Fruit fly (Drosophila melanogaster) whole organism, embryonic: Measurements from ENCODE around the gene CG31445.

Experiments used
- BtbVII ChIP-seq: fragments of 200-800 bp; sonication (Bioruptor generic); optimal IDR thresholded peaks from 3 replicates; lab custom pipeline; 2017; ENCODE audit warnings: missing biosample characterization, mild to moderate bottlenecking, missing genetic modification characterization
- CG10565 ChIP-seq: fragments of 200-800 bp; sonication (Bioruptor generic); optimal IDR thresholded peaks from 3 replicates; lab custom pipeline; 2016; ENCODE audit warnings: missing biosample characterization, mild to moderate bottlenecking, missing genetic modification characterization
- CG11560 ChIP-seq: fragments of 200-800 bp; sonication (Bioruptor generic); IDR thresholded peaks from 3 replicates; pipeline ENCODE4 v1.3.6; 2022; ENCODE audit warnings: missing biosample characterization, missing genetic modification characterization
- CG11696 ChIP-seq: fragments of 200-800 bp; sonication (Bioruptor generic); IDR thresholded peaks from 2 replicates; pipeline ENCODE4 v1.3.6; 2022; ENCODE audit warnings: missing biosample characterization, missing genetic modification characterization
- CG12071 ChIP-seq: fragments of 200-800 bp; sonication (Bioruptor generic); optimal IDR thresholded peaks from 3 replicates; lab custom pipeline; 2018; ENCODE audit warnings: missing biosample characterization, mild to moderate bottlenecking, missing genetic modification characterization
- CG1233 ChIP-seq: fragments of 200-800 bp; sonication (Bioruptor generic); optimal IDR thresholded peaks from 4 replicates; lab custom pipeline; 2018; ENCODE audit warnings: missing biosample characterization, mild to moderate bottlenecking, missing genetic modification characterization
- CG13296 ChIP-seq: fragments of 200-800 bp; sonication (Bioruptor generic); optimal IDR thresholded peaks from 3 replicates; lab custom pipeline; 2018; ENCODE audit warnings: missing biosample characterization, mild to moderate bottlenecking, missing genetic modification characterization
- CG13775 ChIP-seq: fragments of 200-800 bp; sonication (Bioruptor generic); optimal IDR thresholded peaks from 3 replicates; lab custom pipeline; 2017; ENCODE audit warnings: missing biosample characterization, mild to moderate bottlenecking, missing genetic modification characterization
- CG14014 ChIP-seq: fragments of 200-800 bp; sonication (Bioruptor generic); IDR thresholded peaks from 2 replicates; pipeline ENCODE4 v1.3.6; 2022; ENCODE audit warnings: missing biosample characterization, missing genetic modification characterization
- CG15479 ChIP-seq: fragments of 200-800 bp; sonication (Bioruptor generic); optimal IDR thresholded peaks from 3 replicates; lab custom pipeline; 2019; ENCODE audit warnings: missing biosample characterization, mild to moderate bottlenecking, missing genetic modification characterization, moderate library complexity
- CG15696 ChIP-seq: fragments of 200-800 bp; sonication (Bioruptor generic); optimal IDR thresholded peaks from 2 replicates; lab custom pipeline; 2019; ENCODE audit warnings: missing biosample characterization, mild to moderate bottlenecking, missing genetic modification characterization, moderate library complexity
- CG1603 ChIP-seq: fragments of 200-800 bp; sonication (Bioruptor generic); optimal IDR thresholded peaks from 2 replicates; lab custom pipeline; 2019; ENCODE audit warnings: missing biosample characterization, mild to moderate bottlenecking, missing genetic modification characterization, moderate library complexity
- CG1647 ChIP-seq: fragments of 200-800 bp; sonication (Bioruptor generic); optimal IDR thresholded peaks from 3 replicates; lab custom pipeline; 2016; ENCODE audit warnings: missing biosample characterization, missing genetic modification characterization
- CG16863 ChIP-seq: fragments of 200-800 bp; sonication (Bioruptor generic); optimal IDR thresholded peaks from 3 replicates; lab custom pipeline; 2016; ENCODE audit warnings: missing biosample characterization, missing genetic modification characterization
- CG17912 ChIP-seq: fragments of 200-800 bp; sonication (Bioruptor generic); optimal IDR thresholded peaks from 2 replicates; lab custom pipeline; 2018; ENCODE audit warnings: missing biosample characterization, mild to moderate bottlenecking, missing genetic modification characterization
- CG2199 ChIP-seq: fragments of 200-800 bp; sonication (Bioruptor generic); IDR thresholded peaks from 3 replicates; pipeline ENCODE4 v1.3.6; 2022; ENCODE audit warnings: missing biosample characterization, missing genetic modification characterization
- CG31388 ChIP-seq: fragments of 200-800 bp; sonication (Bioruptor generic); optimal IDR thresholded peaks from 2 replicates; lab custom pipeline; 2016; ENCODE audit warnings: missing biosample characterization, missing genetic modification characterization
- CG4854 ChIP-seq: fragments of 200-800 bp; sonication (Bioruptor generic); optimal IDR thresholded peaks from 2 replicates; lab custom pipeline; 2016; ENCODE audit warnings: missing biosample characterization, missing genetic modification characterization, inconsistent platforms
- CG6791 ChIP-seq: fragments of 200-800 bp; sonication (Bioruptor generic); IDR thresholded peaks from 3 replicates; pipeline ENCODE4 v1.3.6; 2022; ENCODE audit warnings: missing biosample characterization, missing genetic modification characterization; ENCODE audit not compliant: partially characterized antibody
- CG6813 ChIP-seq: fragments of 200-800 bp; sonication (Bioruptor generic); optimal IDR thresholded peaks from 2 replicates; lab custom pipeline; 2017; ENCODE audit warnings: missing biosample characterization, missing genetic modification characterization, mild to moderate bottlenecking, moderate library complexity, missing genetic modification reagents
- CG7987 ChIP-seq: fragments of 200-800 bp; sonication (Bioruptor generic); optimal IDR thresholded peaks from 2 replicates; lab custom pipeline; 2018; ENCODE audit warnings: missing biosample characterization, mild to moderate bottlenecking, missing genetic modification characterization, moderate library complexity
- Dek ChIP-seq: fragments of 200-800 bp; sonication (Bioruptor generic); optimal IDR thresholded peaks from 3 replicates; lab custom pipeline; 2019; ENCODE audit warnings: missing biosample characterization, mild to moderate bottlenecking, missing genetic modification characterization, moderate library complexity
- Dip2 ChIP-seq: fragments of 200-800 bp; sonication (Bioruptor generic); IDR thresholded peaks from 2 replicates; pipeline ENCODE4 v1.3.6; 2022; ENCODE audit warnings: missing biosample characterization, missing genetic modification characterization
- Eip74EF ChIP-seq, 2 experiments: fragments of 200-800 bp in 1 of 2; fragments of >200 bp in 1 of 2; sonication (Bioruptor generic) in 1 of 2; optimal IDR thresholded peaks; 2 replicates each; lab custom pipeline; 2017 to 2019; ENCODE audit warnings: missing biosample characterization in 2 of 2, missing genetic modification characterization in 2 of 2, mild to moderate bottlenecking in 1 of 2, moderate library complexity in 1 of 2
- Mes4 ChIP-seq: fragments of 200-800 bp; sonication (Bioruptor generic); optimal IDR thresholded peaks from 2 replicates; lab custom pipeline; 2016; ENCODE audit warnings: missing biosample characterization, missing genetic modification characterization
- NfI ChIP-seq: fragments of 200-800 bp; sonication (Bioruptor generic); optimal IDR thresholded peaks from 3 replicates; lab custom pipeline; 2018; ENCODE audit warnings: missing biosample characterization, mild to moderate bottlenecking, missing genetic modification characterization, moderate library complexity
- Rfx ChIP-seq: fragments of 200-800 bp; sonication (Bioruptor generic); IDR thresholded peaks from 2 replicates; pipeline ENCODE4 v1.3.6; 2022; ENCODE audit warnings: missing biosample characterization, missing genetic modification characterization
- Vsx1 ChIP-seq: fragments of 200-800 bp; sonication (Bioruptor generic); optimal IDR thresholded peaks from 2 replicates; lab custom pipeline; 2017; ENCODE audit warnings: missing biosample characterization, mild to moderate bottlenecking, missing genetic modification characterization, missing genetic modification reagents
- az2 ChIP-seq: fragments of 200-800 bp; sonication (Bioruptor generic); optimal IDR thresholded peaks from 3 replicates; lab custom pipeline; 2016; ENCODE audit warnings: missing biosample characterization, missing genetic modification characterization
- cad ChIP-seq: fragments of >200 bp; optimal IDR thresholded peaks from 2 replicates; lab custom pipeline; 2017; ENCODE audit warnings: missing biosample characterization, missing genetic modification characterization
- chinmo ChIP-seq: fragments of 200-800 bp; sonication (Bioruptor generic); IDR thresholded peaks from 4 replicates; pipeline ENCODE4 v1.3.6; 2022; ENCODE audit warnings: missing biosample characterization, missing genetic modification characterization; ENCODE audit not compliant: partially characterized antibody
- crp ChIP-seq, 2 experiments: fragments of 200-800 bp; sonication (Bioruptor generic); optimal IDR thresholded peaks; 2 replicates in 1 of 2; 3 replicates in 1 of 2; lab custom pipeline; 2017; ENCODE audit warnings: missing biosample characterization in 2 of 2, missing genetic modification characterization in 2 of 2, mild to moderate bottlenecking in 1 of 2, moderate library complexity in 1 of 2
- da ChIP-seq: fragments of 200-800 bp; sonication (Bioruptor generic); optimal IDR thresholded peaks from 2 replicates; lab custom pipeline; 2016; ENCODE audit warnings: missing biosample characterization, missing genetic modification characterization
- disco-r ChIP-seq: fragments of 200-800 bp; sonication (Bioruptor generic); optimal IDR thresholded peaks from 2 replicates; lab custom pipeline; 2016; ENCODE audit warnings: missing biosample characterization, missing genetic modification characterization
- gcm ChIP-seq: fragments of 200-800 bp; sonication (Bioruptor generic); optimal IDR thresholded peaks from 2 replicates; lab custom pipeline; 2019; ENCODE audit warnings: missing biosample characterization, mild to moderate bottlenecking, missing genetic modification characterization, moderate library complexity
- gcm2 ChIP-seq: fragments of 200-800 bp; sonication (Bioruptor generic); optimal IDR thresholded peaks from 2 replicates; lab custom pipeline; 2016; ENCODE audit warnings: missing biosample characterization, missing genetic modification characterization
- gsb ChIP-seq: fragments of 200-800 bp; sonication (Bioruptor generic); IDR thresholded peaks from 2 replicates; pipeline ENCODE4 v1.3.6; 2022; ENCODE audit warnings: missing biosample characterization, missing genetic modification characterization
- ind ChIP-seq: fragments of 200-800 bp; sonication (Bioruptor generic); optimal IDR thresholded peaks from 3 replicates; lab custom pipeline; 2016; ENCODE audit warnings: missing biosample characterization, missing genetic modification characterization
- kah ChIP-seq: fragments of 200-800 bp; sonication (Bioruptor generic); optimal IDR thresholded peaks from 2 replicates; lab custom pipeline; 2018; ENCODE audit warnings: missing biosample characterization, mild to moderate bottlenecking, missing genetic modification characterization
- lilli ChIP-seq: fragments of 200-800 bp; sonication (Bioruptor generic); optimal IDR thresholded peaks from 3 replicates; lab custom pipeline; 2016; ENCODE audit warnings: missing biosample characterization, missing genetic modification characterization
- nerfin-2 ChIP-seq: fragments of 200-800 bp; sonication (Bioruptor generic); IDR thresholded peaks from 2 replicates; pipeline ENCODE4 v1.3.6; 2022; ENCODE audit warnings: missing biosample characterization, missing genetic modification characterization; ENCODE audit not compliant: partially characterized antibody
- pita ChIP-seq: fragments of 200-800 bp; sonication (Bioruptor generic); optimal IDR thresholded peaks from 2 replicates; lab custom pipeline; 2017; ENCODE audit warnings: missing biosample characterization, mild to moderate bottlenecking, missing genetic modification characterization
- pnt ChIP-seq: fragments of 200-800 bp; sonication (Bioruptor generic); optimal IDR thresholded peaks from 3 replicates; lab custom pipeline; 2016; ENCODE audit warnings: missing biosample characterization, missing genetic modification characterization
- ranshi ChIP-seq: fragments of 200-800 bp; sonication (Bioruptor generic); IDR thresholded peaks from 2 replicates; pipeline ENCODE4 v1.3.6; 2022; ENCODE audit warnings: missing biosample characterization, missing genetic modification characterization
- ro ChIP-seq: fragments of 200-800 bp; sonication (Bioruptor generic); IDR thresholded peaks from 2 replicates; pipeline ENCODE4 v1.3.6; 2022; ENCODE audit warnings: missing biosample characterization, missing genetic modification characterization
- run ChIP-seq: fragments of 200-800 bp; sonication (Bioruptor generic); optimal IDR thresholded peaks from 3 replicates; lab custom pipeline; 2018; ENCODE audit warnings: missing biosample characterization, mild to moderate bottlenecking, missing genetic modification characterization
- toy ChIP-seq: fragments of 200-800 bp; sonication (Bioruptor generic); IDR thresholded peaks from 2 replicates; pipeline ENCODE4 v1.3.6; 2022; ENCODE audit warnings: missing biosample characterization, missing genetic modification characterization
- usp ChIP-seq: fragments of >200 bp; optimal IDR thresholded peaks from 2 replicates; lab custom pipeline; 2017; ENCODE audit warnings: missing biosample characterization, missing genetic modification characterization

The CG31445 gene

DNA sequence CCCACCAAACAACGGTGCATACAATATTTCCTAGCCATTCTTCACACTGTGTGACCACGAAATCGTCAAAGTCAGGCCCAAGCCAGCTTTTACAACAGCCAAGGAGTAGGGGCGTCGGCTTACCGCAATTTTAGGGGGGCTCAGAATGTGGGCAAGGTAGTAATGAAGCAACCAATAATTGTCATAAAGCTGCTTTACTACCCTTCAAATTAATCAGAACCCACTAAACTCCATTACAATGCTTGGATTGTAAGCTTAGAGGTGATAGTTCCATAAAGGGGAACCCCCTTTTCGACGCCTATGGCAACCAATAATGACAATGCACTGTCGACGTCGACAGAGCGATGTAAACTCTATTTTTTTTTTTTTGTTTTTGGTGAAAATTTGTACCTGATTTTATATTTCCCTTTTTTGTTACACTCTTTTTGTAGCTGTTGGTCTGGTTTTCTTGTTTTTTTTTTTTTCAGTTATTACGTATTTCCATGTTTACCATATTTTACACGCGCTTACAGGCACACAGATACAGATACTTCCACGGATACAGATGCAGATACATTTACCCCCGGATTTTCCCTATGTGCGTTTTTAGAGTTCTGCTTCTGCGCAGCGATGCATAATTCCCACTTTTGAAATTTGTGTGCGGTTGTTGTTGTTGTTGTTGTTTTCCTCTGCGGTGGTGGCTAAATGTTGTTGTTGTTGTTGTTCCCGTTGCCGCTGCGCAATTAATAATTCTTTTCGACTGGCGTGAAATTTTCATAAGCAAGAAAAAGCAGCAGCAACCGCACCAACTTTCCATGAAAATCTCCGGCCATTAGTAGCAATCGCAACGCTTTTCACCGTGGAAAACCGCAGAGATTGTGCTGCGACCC is 39.8 kb downstream of the CG31445 start (continued):
- peak; percentile 42 for TF ChIP-seq CG4854 (GFP tag; lab: Kevin White, UChicago)
- peak; percentile 68 for TF ChIP-seq CG1233
- TF ChIP-seq pita (GFP tag; lab: Kevin White, UChicago) = no peak
- peak; percentile 24 for TF ChIP-seq CG10565 (GFP tag; lab: Kevin White, UChicago)
- TF ChIP-seq run (tag; lab: Kevin White, UChicago) = peak; percentile 65
- no peak for TF ChIP-seq chinmo
- peak; percentile 33 for TF ChIP-seq gcm2
- peak; percentile 42 for TF ChIP-seq CG13775 (GFP tag; lab: Kevin White, UChicago)
- peak; percentile 64 for TF ChIP-seq pnt (GFP tag; lab: Kevin White, UChicago)
- TF ChIP-seq cad (GFP tag; lab: Kevin White, UChicago) = no peak
- peak; percentile 11 for TF ChIP-seq BtbVII
- peak; percentile 57 for TF ChIP-seq NfI (GFP tag; lab: Kevin White, UChicago)
- TF ChIP-seq CG15696 (tag; lab: Kevin White, UChicago) = peak; percentile 51
- TF ChIP-seq CG14014 (GFP tag; lab: Robert Waterston, UW) = 0 out of 2 replicates have a peak, but pooled peaks have one; percentile 11
- peak; percentile 52 for TF ChIP-seq kah
- TF ChIP-seq disco-r (GFP tag; lab: Kevin White, UChicago) = peak; percentile 34
- TF ChIP-seq az2 = peak; percentile 78
- TF ChIP-seq ind (GFP tag; lab: Kevin White, UChicago) = peak; percentile 79
- peak; percentile 76; the same call in 2 of the 3 replicates for TF ChIP-seq CG2199 (GFP tag; lab: Robert Waterston, UW)
- TF ChIP-seq da = peak; percentile 43
- no peak for TF ChIP-seq toy
- TF ChIP-seq CG15479 (GFP tag; lab: Kevin White, UChicago) = no peak
- 0 out of 3 replicates have a peak, but pooled peaks have one; percentile 44 for TF ChIP-seq CG11560
- peak; percentile 76 for TF ChIP-seq CG12071 (GFP tag; lab: Kevin White, UChicago)
- TF ChIP-seq CG17912 (GFP tag; lab: Kevin White, UChicago) = no peak
- peak; percentile 72 for TF ChIP-seq gcm (GFP tag; lab: Kevin White, UChicago)
- peak; percentile 30 for TF ChIP-seq CG31388 (GFP tag; lab: Kevin White, UChicago)
- TF ChIP-seq nerfin-2 = no peak
- peak; percentile 32 for TF ChIP-seq Vsx1 (GFP tag; lab: Kevin White, UChicago)
- TF ChIP-seq Rfx (GFP tag; lab: Robert Waterston, UW) = peak; percentile 60
- TF ChIP-seq Dip2 (GFP tag; lab: Robert Waterston, UW) = no peak
- TF ChIP-seq CG16863 = peak; percentile 79
- peak; percentile 48 for TF ChIP-seq Dek (tag; lab: Kevin White, UChicago)
- TF ChIP-seq ro (GFP tag; lab: Robert Waterston, UW) = peak; percentile 59
- TF ChIP-seq CG6813 = peak; percentile 57
- peak; percentile 72; the same call in 1 of the 2 replicates for TF ChIP-seq ranshi
- TF ChIP-seq CG1603 = peak; percentile 92
- TF ChIP-seq Eip74EF (GFP tag; optimal IDR thresholded peaks at IDR 0.05; lab: Kevin White, UChicago) = peak in 1 of 2 experiments; percentile 78
- TF ChIP-seq CG11696 (GFP tag; lab: Robert Waterston, UW) = peak; percentile 69
- peak; percentile 77 for TF ChIP-seq Mes4 (GFP tag; lab: Kevin White, UChicago)
- no peak for TF ChIP-seq usp (GFP tag; lab: Kevin White, UChicago)
- peak in 1 of 2 experiments; percentile 22 for TF ChIP-seq crp (GFP tag; optimal IDR thresholded peaks at IDR 0.05; lab: Kevin White, UChicago)
- peak; percentile 50 for TF ChIP-seq CG13296 (GFP tag; lab: Kevin White, UChicago)
- TF ChIP-seq CG1647 (GFP tag; lab: Kevin White, UChicago) = peak; percentile 53
- TF ChIP-seq CG6791 (GFP tag; lab: Robert Waterston, UW) = no peak
- 0 out of 2 replicates have a peak, but pooled peaks have one; percentile 22 for TF ChIP-seq gsb
- TF ChIP-seq lilli = peak; percentile 55
- TF ChIP-seq CG7987 (GFP tag; lab: Kevin White, UChicago) = no peak
